Worm (Caenorhabditis elegans) whole organism, L2 larva: ENCODE measurements around the gene str-7.

Experiments used
- C34F6.9 ChIP-seq: fragments of 150-350 bp; optimal IDR thresholded peaks from 2 replicates; lab custom pipeline; 2014; ENCODE audit warnings: missing biosample characterization, missing genetic modification characterization
- F13H6.1 ChIP-seq: sonication (generic microtip); optimal IDR thresholded peaks from 2 replicates; lab custom pipeline; 2016; ENCODE audit warnings: missing genetic modification characterization, missing compliant biosample characterization
- R02D3.7 ChIP-seq: fragments of 150-350 bp; optimal IDR thresholded peaks from 2 replicates; lab custom pipeline; 2014; ENCODE audit warnings: missing biosample characterization, missing genetic modification characterization
- ZK546.5 ChIP-seq: sonication (generic microtip); optimal IDR thresholded peaks from 2 replicates; lab custom pipeline; 2017; ENCODE audit warnings: missing biosample characterization, missing genetic modification characterization
- alr-1 ChIP-seq: fragments of 150-350 bp; optimal IDR thresholded peaks from 2 replicates; lab custom pipeline; 2014; ENCODE audit warnings: missing biosample characterization, missing genetic modification characterization
- aly-2 ChIP-seq: fragments of 150-350 bp; optimal IDR thresholded peaks from 2 replicates; lab custom pipeline; 2014; ENCODE audit warnings: missing biosample characterization, missing genetic modification characterization
- ama-1 ChIP-seq: fragments of 150-350 bp; optimal IDR thresholded peaks from 2 replicates; lab custom pipeline; 2018; ENCODE audit warnings: inconsistent platforms
- blmp-1 ChIP-seq: sonication (generic microtip); optimal IDR thresholded peaks from 2 replicates; lab custom pipeline; 2017; ENCODE audit warnings: missing genetic modification characterization, mild to moderate bottlenecking, missing compliant biosample characterization, antibody characterized with exemption, moderate library complexity; ENCODE audit not compliant: insufficient read depth
- ceh-16 ChIP-seq: fragments of 150-350 bp; optimal IDR thresholded peaks from 2 replicates; lab custom pipeline; 2014; ENCODE audit warnings: missing biosample characterization, missing genetic modification characterization
- ceh-82 ChIP-seq: fragments of 150-350 bp; optimal IDR thresholded peaks from 2 replicates; lab custom pipeline; 2014; ENCODE audit warnings: missing biosample characterization, missing genetic modification characterization
- crh-2 ChIP-seq: sonication (generic microtip); optimal IDR thresholded peaks from 2 replicates; lab custom pipeline; 2017; ENCODE audit warnings: missing biosample characterization, missing genetic modification characterization
- egl-27 ChIP-seq: sonication (generic microtip); optimal IDR thresholded peaks from 3 replicates; lab custom pipeline; 2017; ENCODE audit warnings: missing biosample characterization, missing genetic modification reagents, missing genetic modification characterization
- elt-1 ChIP-seq: fragments of 150-350 bp; optimal IDR thresholded peaks from 2 replicates; lab custom pipeline; 2014; ENCODE audit warnings: missing biosample characterization, missing genetic modification characterization
- elt-3 ChIP-seq: sonication (generic microtip); optimal IDR thresholded peaks from 2 replicates; lab custom pipeline; 2017; ENCODE audit warnings: missing biosample characterization, missing genetic modification characterization
- gmeb-1 ChIP-seq: fragments of 150-350 bp; optimal IDR thresholded peaks from 2 replicates; lab custom pipeline; 2014; ENCODE audit warnings: missing biosample characterization, missing genetic modification characterization
- lin-11 ChIP-seq: fragments of 150-350 bp; sonication (generic microtip); optimal IDR thresholded peaks from 2 replicates; lab custom pipeline; 2014; ENCODE audit warnings: missing biosample characterization, missing genetic modification characterization, inconsistent platforms, mixed read lengths
- lin-13 ChIP-seq: fragments of 150-350 bp; optimal IDR thresholded peaks from 2 replicates; lab custom pipeline; 2014; ENCODE audit warnings: missing biosample characterization, missing genetic modification reagents, missing genetic modification characterization
- lin-39 ChIP-seq: fragments of 150-350 bp; optimal IDR thresholded peaks from 2 replicates; lab custom pipeline; 2014; ENCODE audit warnings: missing biosample characterization, missing genetic modification reagents, missing genetic modification characterization
- lsy-2 ChIP-seq, 2 experiments: fragments of 150-350 bp in 1 of 2; sonication (generic microtip) in 1 of 2; optimal IDR thresholded peaks; 2 replicates each; lab custom pipeline; 2014 to 2017; ENCODE audit warnings: missing biosample characterization in 2 of 2, missing genetic modification characterization in 2 of 2
- mab-5 ChIP-seq: fragments of 150-350 bp; optimal IDR thresholded peaks from 2 replicates; lab custom pipeline; 2014; ENCODE audit warnings: missing biosample characterization, missing genetic modification characterization
- mbf-1 ChIP-seq: sonication (generic microtip); optimal IDR thresholded peaks from 2 replicates; lab custom pipeline; 2017; ENCODE audit warnings: missing biosample characterization, missing genetic modification characterization
- mdl-1 ChIP-seq, 2 experiments: fragments of 150-350 bp in 1 of 2; sonication (generic microtip) in 1 of 2; optimal IDR thresholded peaks; 2 replicates each; lab custom pipeline; 2017; ENCODE audit warnings: missing biosample characterization in 2 of 2, missing genetic modification characterization in 2 of 2
- nhr-11 ChIP-seq: fragments of 150-350 bp; optimal IDR thresholded peaks from 2 replicates; lab custom pipeline; 2014; ENCODE audit warnings: missing biosample characterization, missing genetic modification characterization
- nhr-12 ChIP-seq: fragments of 150-350 bp; optimal IDR thresholded peaks from 2 replicates; lab custom pipeline; 2014; ENCODE audit warnings: missing biosample characterization, missing genetic modification characterization
- nhr-129 ChIP-seq: fragments of 150-350 bp; optimal IDR thresholded peaks from 2 replicates; lab custom pipeline; 2014; ENCODE audit warnings: missing biosample characterization, missing genetic modification characterization
- nhr-21 ChIP-seq: fragments of 150-350 bp; optimal IDR thresholded peaks from 2 replicates; lab custom pipeline; 2014; ENCODE audit warnings: missing biosample characterization, missing genetic modification characterization
- nhr-23 ChIP-seq: fragments of 150-350 bp; optimal IDR thresholded peaks from 2 replicates; lab custom pipeline; 2014; ENCODE audit warnings: missing biosample characterization, missing genetic modification reagents, missing genetic modification characterization
- nhr-237 ChIP-seq: fragments of 150-350 bp; optimal IDR thresholded peaks from 2 replicates; lab custom pipeline; 2014; ENCODE audit warnings: missing biosample characterization, missing genetic modification characterization
- nhr-25 ChIP-seq: fragments of 150-350 bp; sonication (generic microtip); optimal IDR thresholded peaks from 3 replicates; lab custom pipeline; 2014; ENCODE audit warnings: missing biosample characterization, missing genetic modification characterization
- nhr-6 ChIP-seq: fragments of 150-350 bp; optimal IDR thresholded peaks from 2 replicates; lab custom pipeline; 2014; ENCODE audit warnings: missing biosample characterization, missing genetic modification characterization
- nhr-77 ChIP-seq: fragments of 150-350 bp; optimal IDR thresholded peaks from 2 replicates; lab custom pipeline; 2014; ENCODE audit warnings: missing biosample characterization, missing genetic modification characterization
- sem-4 ChIP-seq: fragments of 150-350 bp; optimal IDR thresholded peaks from 2 replicates; lab custom pipeline; 2014; ENCODE audit warnings: missing biosample characterization, missing genetic modification reagents, missing genetic modification characterization
- skn-1 ChIP-seq: sonication (generic microtip); optimal IDR thresholded peaks from 2 replicates; lab custom pipeline; 2017; ENCODE audit warnings: missing biosample characterization, missing genetic modification characterization
- sma-3 ChIP-seq: sonication (generic microtip); optimal IDR thresholded peaks from 2 replicates; lab custom pipeline; 2016; ENCODE audit warnings: missing genetic modification reagents, missing genetic modification characterization, missing compliant biosample characterization
- sma-9 ChIP-seq, 2 experiments: fragments of 150-350 bp in 1 of 2; sonication (generic microtip) in 1 of 2; optimal IDR thresholded peaks; 2 replicates each; lab custom pipeline; 2014 to 2016; ENCODE audit warnings: missing genetic modification characterization in 2 of 2, mild to moderate bottlenecking in 1 of 2, missing biosample characterization in 1 of 2, missing compliant biosample characterization in 1 of 2, missing genetic modification reagents in 1 of 2, moderate library complexity in 1 of 2
- snpc-4 ChIP-seq: fragments of 150-350 bp; optimal IDR thresholded peaks from 2 replicates; lab custom pipeline; 2014; ENCODE audit warnings: missing biosample characterization, missing genetic modification characterization
- unc-39 ChIP-seq: fragments of 150-350 bp; optimal IDR thresholded peaks from 2 replicates; lab custom pipeline; 2014; ENCODE audit warnings: missing biosample characterization, missing genetic modification characterization
- zag-1 ChIP-seq: fragments of 150-350 bp; optimal IDR thresholded peaks from 2 replicates; lab custom pipeline; 2014; ENCODE audit warnings: missing biosample characterization, missing genetic modification characterization
- ztf-1 ChIP-seq: fragments of 200-800 bp; sonication (Bioruptor generic); conservative IDR thresholded peaks from 2 replicates; pipeline ENCODE4 v1.3.6; 2022; ENCODE audit warnings: missing genetic modification characterization, missing compliant biosample characterization
- ztf-11 ChIP-seq: sonication (generic microtip); optimal IDR thresholded peaks from 2 replicates; lab custom pipeline; 2017; ENCODE audit warnings: missing biosample characterization, missing genetic modification characterization

Gene str-7

DNA sequence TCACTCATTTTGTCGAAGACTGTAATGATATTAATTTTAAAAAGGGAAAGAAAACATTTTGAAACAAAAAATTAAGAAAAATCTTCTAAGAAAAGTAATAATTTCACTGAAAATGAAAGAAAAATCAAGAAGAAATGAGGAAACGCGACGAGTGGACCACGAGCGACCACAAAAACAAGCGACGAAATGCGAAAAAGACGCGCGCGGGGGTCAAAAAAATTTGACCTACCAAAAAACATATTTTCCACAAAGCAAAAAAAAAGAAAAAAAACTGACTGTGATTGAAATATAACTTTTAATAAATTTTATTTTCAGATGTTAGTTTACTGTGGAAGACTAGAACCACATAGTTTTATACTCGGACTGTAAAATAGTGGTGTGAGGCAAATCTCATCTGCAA is 40.5 kb downstream of the str-7 start, which contains the start of gene F14H3.6:
TSS of gene F14H3.6 (minus strand) at position 22 of the 400 bp plus-strand sequence.
- TF ChIP-seq nhr-23 (tag; lab: Kevin White, UChicago), result no peak
- no peak for TF ChIP-seq nhr-237 (tag; lab: Kevin White, UChicago)
- TF ChIP-seq crh-2 (tag; lab: Kevin White, UChicago), result no peak
- TF ChIP-seq nhr-21 (tag; lab: Kevin White, UChicago), result no peak
- no peak for TF ChIP-seq mab-5
- TF ChIP-seq lin-13 (GFP tag; lab: Kevin White, UChicago), result no peak
- TF ChIP-seq lin-11 (tag; lab: Kevin White, UChicago), result no peak
- no peak for TF ChIP-seq aly-2 (tag; lab: Kevin White, UChicago)
- TF ChIP-seq ztf-1 (GFP tag; lab: Robert Waterston, UW), result no peak
- no peak for TF ChIP-seq unc-39 (tag; lab: Kevin White, UChicago)
- TF ChIP-seq egl-27 (tag; lab: Kevin White, UChicago), result no peak
- TF ChIP-seq ZK546.5 (tag; lab: Kevin White, UChicago), result no peak
- no peak for TF ChIP-seq elt-1 (tag; lab: Kevin White, UChicago)
- TF ChIP-seq skn-1, result no peak
- no peak for TF ChIP-seq lsy-2 (tag; optimal IDR thresholded peaks at IDR 0.05; lab: Kevin White, UChicago)
- TF ChIP-seq blmp-1 (tag; lab: Kevin White, UChicago), result no peak

DNA sequence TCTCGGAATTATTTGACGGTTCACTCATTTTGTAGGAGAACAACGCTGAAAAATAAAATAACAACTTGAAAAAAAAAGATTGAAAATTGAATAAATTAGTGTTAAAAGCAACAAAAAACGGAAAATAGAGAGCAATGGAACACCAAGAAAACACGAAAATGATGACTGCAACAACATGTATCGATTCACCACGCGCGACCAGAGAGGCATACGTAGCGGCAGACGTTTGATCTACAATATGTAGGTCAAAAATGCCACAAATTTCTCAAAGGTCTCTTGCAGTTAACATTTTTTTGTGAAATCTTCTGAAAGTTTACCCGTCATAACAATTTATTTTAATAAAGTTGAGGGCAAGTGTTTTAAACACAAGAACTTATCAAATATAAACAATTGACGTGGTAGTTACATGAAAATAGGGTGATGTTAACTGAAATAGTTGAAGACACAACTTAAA is 42.3 kb downstream of the str-7 start, which contains the start of gene F14H3.5:
TSS of gene F14H3.5 (minus strand) at position 51 of the 454 bp plus-strand sequence.
- no peak for TF ChIP-seq ceh-82 (tag; lab: Kevin White, UChicago)
- TF ChIP-seq nhr-129 (tag; lab: Kevin White, UChicago), result no peak
- TF ChIP-seq F13H6.1 (tag; lab: Kevin White, UChicago), result no peak
- TF ChIP-seq lin-13 (GFP tag; lab: Kevin White, UChicago), result no peak
- no peak for TF ChIP-seq sma-3 (GFP tag; lab: Kevin White, UChicago)
- no peak for TF ChIP-seq zag-1 (tag; lab: Kevin White, UChicago)
- no peak for TF ChIP-seq ztf-11 (tag; lab: Kevin White, UChicago)
- TF ChIP-seq C34F6.9 (tag; lab: Kevin White, UChicago), result no peak
- TF ChIP-seq nhr-11 (tag; lab: Kevin White, UChicago), result no peak
- no peak for TF ChIP-seq snpc-4 (tag; lab: Kevin White, UChicago)
- no peak for TF ChIP-seq ceh-16 (tag; lab: Kevin White, UChicago)
- no peak for TF ChIP-seq mbf-1 (tag; lab: Kevin White, UChicago)
- no peak for TF ChIP-seq sem-4 (tag; lab: Kevin White, UChicago)

DNA sequence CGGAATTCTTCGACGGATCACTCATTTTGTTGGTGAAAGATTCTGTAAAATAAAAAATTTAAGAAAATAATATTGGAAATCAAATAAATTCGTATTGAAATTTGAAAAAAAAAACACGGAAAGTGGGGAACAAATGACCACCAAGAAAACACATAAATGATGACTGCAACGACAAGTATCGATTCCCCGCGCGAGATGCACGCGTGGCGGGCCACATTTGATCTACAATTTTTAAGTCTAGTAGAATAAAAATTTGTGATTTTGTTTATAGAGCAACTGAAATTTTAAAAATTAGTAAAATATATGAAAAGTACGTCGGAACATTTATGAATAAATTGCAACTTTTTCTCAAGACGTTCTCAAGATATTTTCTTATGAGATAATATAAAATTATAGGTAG is 44.3 kb downstream of the str-7 start, which contains the start of gene F14H3.4:
TSS of gene F14H3.4 (minus strand) at position 42 of the 400 bp plus-strand sequence.
- TF ChIP-seq ama-1 (lab: Kevin White, UChicago) (no peak), nhr-77 (tag; lab: Kevin White, UChicago) (no peak), mbf-1 (tag; lab: Kevin White, UChicago) (no peak)
- TF ChIP-seq, all 48 proteins: peak for 0

DNA sequence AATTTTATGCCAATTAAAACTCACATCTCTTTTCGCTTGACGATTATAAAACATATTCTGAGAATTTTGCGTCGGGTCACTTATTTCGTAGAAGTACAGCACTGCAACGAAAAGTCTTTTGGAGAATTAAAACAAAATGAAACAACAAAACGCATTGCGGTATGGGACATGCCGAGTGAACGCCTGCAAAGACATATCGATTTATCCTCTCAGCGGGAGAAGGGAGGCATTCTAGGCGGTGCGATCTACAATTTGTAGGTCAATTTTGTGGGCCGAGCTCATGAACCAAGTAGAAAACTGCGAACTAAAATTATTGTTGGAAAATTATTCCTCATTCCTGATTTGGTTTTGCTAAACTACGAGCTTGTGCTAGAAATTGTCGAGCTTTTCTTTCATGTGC is 46.0 kb downstream of the str-7 start, which contains the start of gene F14H3.3:
TSS of gene F14H3.3 (minus strand) at position 101 of the 400 bp plus-strand sequence.
- no peak for TF ChIP-seq ama-1 (lab: Kevin White, UChicago)
- TF ChIP-seq crh-2 (tag; lab: Kevin White, UChicago), result no peak
- TF ChIP-seq skn-1, result no peak
- no peak for TF ChIP-seq mab-5
- TF ChIP-seq sma-9 (GFP tag; optimal IDR thresholded peaks at IDR 0.05; lab: Kevin White, UChicago), result no peak
- no peak for TF ChIP-seq sma-9 (tag; optimal IDR thresholded peaks at IDR 0.05; lab: Kevin White, UChicago)
- TF ChIP-seq nhr-12 (tag; lab: Kevin White, UChicago), result no peak
- no peak for TF ChIP-seq elt-3 (tag; lab: Kevin White, UChicago)
- no peak for TF ChIP-seq ztf-1 (GFP tag; lab: Robert Waterston, UW)

DNA sequence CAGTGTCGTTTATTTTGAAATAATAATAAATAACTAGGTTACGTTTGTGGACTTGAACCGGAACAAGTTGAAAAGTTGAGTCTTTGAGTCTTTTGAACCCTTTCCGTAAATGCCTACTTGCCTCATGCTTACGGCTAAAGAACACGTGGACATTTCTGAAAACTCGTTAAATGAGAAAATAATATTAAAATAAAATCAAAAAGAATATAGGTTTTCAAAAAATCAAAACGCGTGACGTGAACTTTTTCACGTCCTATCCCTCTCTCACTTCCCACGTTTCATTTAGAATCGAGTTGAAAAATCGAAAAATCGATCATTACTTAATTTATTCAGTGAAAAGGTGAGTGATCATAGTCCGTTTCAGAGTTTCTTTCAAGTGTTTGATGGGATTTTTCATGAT is 50.2 kb downstream of the str-7 start, which contains the start of gene best-12:
TSS of gene best-12 (plus strand) at position 301 of the 400 bp plus-strand sequence.
- TF ChIP-seq sma-9 (GFP tag; optimal IDR thresholded peaks at IDR 0.05; lab: Kevin White, UChicago) (no peak), sma-9 (tag; optimal IDR thresholded peaks at IDR 0.05; lab: Kevin White, UChicago) (no peak), skn-1 (no peak), lin-11 (tag; lab: Kevin White, UChicago) (no peak), mdl-1 (tag; optimal IDR thresholded peaks at IDR 0.05; lab: Kevin White, UChicago) (no peak), nhr-25 (no peak), R02D3.7 (no peak), unc-39 (tag; lab: Kevin White, UChicago) (no peak), lsy-2 (tag; optimal IDR thresholded peaks at IDR 0.05; lab: Kevin White, UChicago) (no peak), F13H6.1 (tag; lab: Kevin White, UChicago) (no peak), ZK546.5 (tag; lab: Kevin White, UChicago) (no peak), lin-39 (tag; lab: Kevin White, UChicago) (no peak), nhr-6 (tag; lab: Kevin White, UChicago) (no peak), alr-1 (tag; lab: Kevin White, UChicago) (no peak), gmeb-1 (tag; lab: Kevin White, UChicago) (no peak)
- TF ChIP-seq, all 48 proteins: peak for 0
